Worm (Caenorhabditis elegans) whole organism, L1 larva: ENCODE results near the gene mpst-7.

Experiments used
- C04F5.9 ChIP-seq: sonication (generic microtip); optimal IDR thresholded peaks from 2 replicates; lab custom pipeline; 2016; ENCODE audit warnings: missing genetic modification characterization, missing compliant biosample characterization
- C34B4.2 ChIP-seq: sonication (generic microtip); optimal IDR thresholded peaks from 2 replicates; lab custom pipeline; 2017; ENCODE audit warnings: mild to moderate bottlenecking, missing genetic modification characterization, missing compliant biosample characterization
- F16B12.6 ChIP-seq: fragments of 150-350 bp; optimal IDR thresholded peaks from 2 replicates; lab custom pipeline; 2014; ENCODE audit warnings: missing biosample characterization, missing genetic modification characterization
- Y116A8C.19 ChIP-seq: sonication (generic microtip); optimal IDR thresholded peaks from 2 replicates; lab custom pipeline; 2016; ENCODE audit warnings: missing compliant biosample characterization, missing genetic modification characterization, borderline replicate concordance
- aha-1 ChIP-seq: fragments of 150-350 bp; optimal IDR thresholded peaks from 2 replicates; lab custom pipeline; 2014; ENCODE audit warnings: missing biosample characterization, missing genetic modification characterization
- ama-1 ChIP-seq: fragments of 150-350 bp; optimal IDR thresholded peaks from 2 replicates; lab custom pipeline; 2014
- blmp-1 ChIP-seq: fragments of 150-350 bp; optimal IDR thresholded peaks from 2 replicates; lab custom pipeline; 2014; ENCODE audit warnings: missing biosample characterization, missing genetic modification characterization
- ceh-63 ChIP-seq: fragments of 200-800 bp; sonication (Bioruptor generic); optimal IDR thresholded peaks from 2 replicates; lab custom pipeline; 2018; ENCODE audit warnings: mild to moderate bottlenecking, missing genetic modification characterization, missing compliant biosample characterization
- ceh-88 ChIP-seq: fragments of 200-800 bp; sonication (Bioruptor generic); IDR thresholded peaks from 2 replicates; pipeline ENCODE4 v1.3.6; 2022; ENCODE audit warnings: missing genetic modification characterization, missing compliant biosample characterization
- ces-1 ChIP-seq: fragments of 150-350 bp; optimal IDR thresholded peaks from 2 replicates; lab custom pipeline; 2014; ENCODE audit warnings: missing biosample characterization, missing genetic modification reagents, missing genetic modification characterization
- dpl-1 ChIP-seq, 3 experiments: fragments of 150-350 bp in 2 of 3; sonication (generic microtip) in 1 of 3; optimal IDR thresholded peaks; 2 replicates each; lab custom pipeline; 2014 to 2017; ENCODE audit warnings: missing biosample characterization in 3 of 3, missing genetic modification characterization in 3 of 3, missing genetic modification reagents in 3 of 3
- dsc-1 ChIP-seq: sonication (generic microtip); optimal IDR thresholded peaks from 2 replicates; lab custom pipeline; 2016; ENCODE audit warnings: mild to moderate bottlenecking, missing genetic modification characterization, missing compliant biosample characterization
- efl-1 ChIP-seq, 4 experiments: fragments of 150-350 bp; optimal IDR thresholded peaks in 3 of 4; peaks in 1 of 4; 1 replicate in 1 of 4; 2 replicates in 3 of 4; lab custom pipeline; 2014; ENCODE audit warnings: missing biosample characterization in 2 of 4, missing genetic modification characterization in 2 of 4, missing genetic modification reagents in 2 of 4
- egl-13 ChIP-seq: sonication (generic microtip); optimal IDR thresholded peaks from 2 replicates; lab custom pipeline; 2016; ENCODE audit warnings: missing genotype, missing genetic modification reagents, missing genetic modification characterization, missing compliant biosample characterization
- egl-27 ChIP-seq, 2 experiments: fragments of 150-350 bp in 1 of 2; sonication (generic microtip); optimal IDR thresholded peaks; 3 replicates each; lab custom pipeline; 2017 to 2018; ENCODE audit warnings: missing biosample characterization in 2 of 2, missing genetic modification characterization in 2 of 2, missing genetic modification reagents in 2 of 2
- elt-3 ChIP-seq, 6 experiments: fragments of 150-350 bp in 1 of 6; sonication (generic microtip); optimal IDR thresholded peaks; 2 replicates each; lab custom pipeline; 2017 to 2018; ENCODE audit warnings: missing biosample characterization in 6 of 6, missing genetic modification characterization in 6 of 6, inconsistent platforms in 1 of 6
- ets-5 ChIP-seq: fragments of 200-800 bp; sonication (Bioruptor generic); IDR thresholded peaks from 2 replicates; pipeline ENCODE4 v1.3.6; 2022; ENCODE audit warnings: missing genetic modification characterization, missing compliant biosample characterization
- fkh-4 ChIP-seq: sonication (generic microtip); optimal IDR thresholded peaks from 2 replicates; lab custom pipeline; 2016; ENCODE audit warnings: missing compliant biosample characterization, missing genetic modification characterization, borderline replicate concordance
- fkh-8 ChIP-seq: sonication (generic microtip); optimal IDR thresholded peaks from 2 replicates; lab custom pipeline; 2016; ENCODE audit warnings: mild to moderate bottlenecking, missing genetic modification characterization, missing compliant biosample characterization
- grh-1 ChIP-seq: fragments of 200-800 bp; sonication (Bioruptor generic); IDR thresholded peaks from 2 replicates; pipeline ENCODE4 v1.3.6; 2022; ENCODE audit warnings: missing genetic modification reagents, missing genetic modification characterization, missing compliant biosample characterization
- hlh-17 ChIP-seq: fragments of 200-800 bp; sonication (Bioruptor generic); optimal IDR thresholded peaks from 2 replicates; lab custom pipeline; 2018; ENCODE audit warnings: missing genetic modification characterization, mild to moderate bottlenecking, missing compliant biosample characterization, moderate library complexity, borderline replicate concordance
- hlh-4 ChIP-seq: sonication (generic microtip); optimal IDR thresholded peaks from 2 replicates; lab custom pipeline; 2016; ENCODE audit warnings: mild to moderate bottlenecking, missing genetic modification characterization, missing compliant biosample characterization
- irx-1 ChIP-seq: sonication (generic microtip); optimal IDR thresholded peaks from 2 replicates; lab custom pipeline; 2016; ENCODE audit warnings: missing genetic modification characterization, missing compliant biosample characterization
- lin-15B ChIP-seq: fragments of 150-350 bp; sonication (generic microtip); optimal IDR thresholded peaks from 3 replicates; lab custom pipeline; 2014; ENCODE audit warnings: missing biosample characterization, missing genetic modification characterization
- lin-39 ChIP-seq: fragments of 150-350 bp; optimal IDR thresholded peaks from 2 replicates; lab custom pipeline; 2014; ENCODE audit warnings: missing biosample characterization, missing genetic modification reagents, missing genetic modification characterization
- mdl-1 ChIP-seq, 2 experiments: fragments of 150-350 bp; optimal IDR thresholded peaks; 2 replicates each; lab custom pipeline; 2014 to 2017; ENCODE audit warnings: missing biosample characterization in 2 of 2, missing genetic modification characterization in 2 of 2, inconsistent platforms in 1 of 2
- mef-2 ChIP-seq: fragments of 150-350 bp; optimal IDR thresholded peaks from 2 replicates; lab custom pipeline; 2014; ENCODE audit warnings: missing biosample characterization, missing genetic modification characterization
- nhr-11 ChIP-seq: fragments of 150-350 bp; optimal IDR thresholded peaks from 2 replicates; lab custom pipeline; 2014; ENCODE audit warnings: missing biosample characterization, missing genetic modification characterization
- nhr-19 ChIP-seq: fragments of 200-800 bp; sonication (Bioruptor generic); conservative IDR thresholded peaks from 2 replicates; pipeline ENCODE4 v1.3.6; 2022; ENCODE audit warnings: missing genetic modification characterization, missing compliant biosample characterization
- nhr-237 ChIP-seq: fragments of 150-350 bp; optimal IDR thresholded peaks from 2 replicates; lab custom pipeline; 2014; ENCODE audit warnings: missing biosample characterization, missing genetic modification characterization
- nhr-28 ChIP-seq: fragments of 150-350 bp; optimal IDR thresholded peaks from 2 replicates; lab custom pipeline; 2014; ENCODE audit warnings: missing biosample characterization, missing genetic modification characterization
- nhr-47 ChIP-seq: sonication (generic microtip); optimal IDR thresholded peaks from 2 replicates; lab custom pipeline; 2016; ENCODE audit warnings: mild to moderate bottlenecking, missing genetic modification characterization, moderate library complexity, missing compliant biosample characterization
- nhr-71 ChIP-seq: sonication (generic microtip); optimal IDR thresholded peaks from 2 replicates; lab custom pipeline; 2016; ENCODE audit warnings: mild to moderate bottlenecking, missing genetic modification characterization, moderate library complexity, missing compliant biosample characterization
- nhr-77 ChIP-seq: fragments of 150-350 bp; optimal IDR thresholded peaks from 2 replicates; lab custom pipeline; 2014; ENCODE audit warnings: missing biosample characterization, missing genetic modification characterization
- nhr-85 ChIP-seq: sonication (generic microtip); peaks from one replicate; lab custom pipeline; 2016; ENCODE audit warnings: missing genetic modification characterization, inconsistent platforms, missing compliant biosample characterization
- pag-3 ChIP-seq: sonication (generic microtip); optimal IDR thresholded peaks from 2 replicates; lab custom pipeline; 2017; ENCODE audit warnings: missing genetic modification characterization, mild to moderate bottlenecking, missing compliant biosample characterization, antibody characterized with exemption, borderline replicate concordance; ENCODE audit not compliant: insufficient read depth
- rnt-1 ChIP-seq: sonication (generic microtip); optimal IDR thresholded peaks from 2 replicates; lab custom pipeline; 2016; ENCODE audit warnings: mild to moderate bottlenecking, missing genetic modification characterization, moderate library complexity, missing compliant biosample characterization
- sptf-1 ChIP-seq: fragments of 150-350 bp; optimal IDR thresholded peaks from 2 replicates; lab custom pipeline; 2014; ENCODE audit warnings: missing biosample characterization, missing genetic modification characterization
- sup-37 ChIP-seq: fragments of 200-800 bp; sonication (Bioruptor generic); optimal IDR thresholded peaks from 2 replicates; lab custom pipeline; 2018; ENCODE audit warnings: mild to moderate bottlenecking, missing genetic modification characterization, missing compliant biosample characterization
- swsn-7 ChIP-seq: sonication (generic microtip); optimal IDR thresholded peaks from 2 replicates; lab custom pipeline; 2016; ENCODE audit warnings: missing genetic modification characterization, missing compliant biosample characterization
- tbx-2 ChIP-seq: sonication (generic microtip); optimal IDR thresholded peaks from 2 replicates; lab custom pipeline; 2016; ENCODE audit warnings: missing genetic modification characterization, missing compliant biosample characterization
- unc-130 ChIP-seq: fragments of 150-350 bp; optimal IDR thresholded peaks from 2 replicates; lab custom pipeline; 2017; ENCODE audit warnings: missing biosample characterization, missing genetic modification characterization, inconsistent platforms
- unc-30 ChIP-seq: sonication (generic microtip); optimal IDR thresholded peaks from 2 replicates; lab custom pipeline; 2017; ENCODE audit warnings: missing biosample characterization, missing genetic modification characterization
- unc-86 ChIP-seq: sonication (generic microtip); optimal IDR thresholded peaks from 2 replicates; lab custom pipeline; 2016; ENCODE audit warnings: missing genetic modification characterization, missing compliant biosample characterization
- unc-98 ChIP-seq: fragments of 200-800 bp; sonication (Bioruptor generic); IDR thresholded peaks from 2 replicates; pipeline ENCODE4 v1.3.6; 2022; ENCODE audit warnings: missing genetic modification characterization, missing compliant biosample characterization
- vab-15 ChIP-seq: sonication (generic microtip); optimal IDR thresholded peaks from 2 replicates; lab custom pipeline; 2017; ENCODE audit warnings: missing genotype, mild to moderate bottlenecking, missing genetic modification characterization, missing compliant biosample characterization
- xbp-1 ChIP-seq: sonication (generic microtip); optimal IDR thresholded peaks from 2 replicates; lab custom pipeline; 2016; ENCODE audit warnings: missing genetic modification characterization, missing compliant biosample characterization
- zag-1 ChIP-seq: fragments of 150-350 bp; optimal IDR thresholded peaks from 2 replicates; lab custom pipeline; 2014; ENCODE audit warnings: missing biosample characterization, missing genetic modification characterization
- ztf-11 ChIP-seq, 2 experiments: sonication (generic microtip); optimal IDR thresholded peaks; 2 replicates each; lab custom pipeline; 2016 to 2017; ENCODE audit warnings: missing genetic modification characterization in 2 of 2, missing biosample characterization in 1 of 2, missing compliant biosample characterization in 1 of 2
- ztf-4 ChIP-seq: fragments of 150-350 bp; optimal IDR thresholded peaks from 2 replicates; lab custom pipeline; 2014; ENCODE audit warnings: missing biosample characterization, missing genetic modification characterization

Gene mpst-7

ce11 chrV:12952287-12952686 lies 8.6 kb downstream of the mpst-7 start, which contains the start of gene pqn-68 (continued):
- TF ChIP-seq hlh-4: no peak
- TF ChIP-seq ztf-4 (tag; lab: Kevin White, UChicago): no peak
- TF ChIP-seq C34B4.2: no peak
- peak; percentile 30 for TF ChIP-seq nhr-71
- peak; percentile 28 for TF ChIP-seq blmp-1 (tag; lab: Kevin White, UChicago)

- TF ChIP-seq tbx-2: peak; percentile 14
- no peak for TF ChIP-seq grh-1 (GFP tag; lab: Robert Waterston, UW)
- no peak for TF ChIP-seq ceh-88
- no peak for TF ChIP-seq nhr-11 (tag; lab: Kevin White, UChicago)
- no peak for TF ChIP-seq Y116A8C.19 (tag; lab: Kevin White, UChicago)
- TF ChIP-seq ztf-4 (tag; lab: Kevin White, UChicago): no peak
- no peak for TF ChIP-seq ztf-11 (tag; optimal IDR thresholded peaks at IDR 0.05; lab: Kevin White, UChicago)
- no peak for TF ChIP-seq zag-1 (tag; lab: Kevin White, UChicago)
- TF ChIP-seq ama-1 (lab: Kevin White, UChicago): no peak
- TF ChIP-seq fkh-4 (tag; lab: Kevin White, UChicago): no peak
- no peak for TF ChIP-seq unc-30 (tag; lab: Kevin White, UChicago)
- TF ChIP-seq ets-5 (GFP tag; lab: Robert Waterston, UW): no peak
- peak; percentile 27 for TF ChIP-seq rnt-1 (tag; lab: Kevin White, UChicago)
- TF ChIP-seq pag-3: no peak
- no peak for TF ChIP-seq unc-98 (GFP tag; lab: Robert Waterston, UW)
- no peak for TF ChIP-seq egl-27 (tag; optimal IDR thresholded peaks at IDR 0.05; lab: Kevin White, UChicago)
- TF ChIP-seq lin-15B: peak; percentile 12
- TF ChIP-seq egl-13 (tag; lab: Kevin White, UChicago): no peak
- no peak for TF ChIP-seq C04F5.9 (tag; lab: Kevin White, UChicago)
- no peak for TF ChIP-seq dsc-1 (tag; lab: Kevin White, UChicago)
- TF ChIP-seq hlh-17 (GFP tag; lab: Kevin White, UChicago): no peak
- TF ChIP-seq dpl-1 (GFP tag; optimal IDR thresholded peaks at IDR 0.05; lab: Kevin White, UChicago): peak in 2 of 3 experiments; percentile 43 to 62
- peak; percentile 19 for TF ChIP-seq swsn-7
- TF ChIP-seq nhr-85 (tag; lab: Kevin White, UChicago): no peak
- no peak for TF ChIP-seq mef-2
- peak; percentile 27; the same call in 1 of the 2 replicates for TF ChIP-seq nhr-19 (GFP tag; lab: Robert Waterston, UW)
- TF ChIP-seq nhr-237 (tag; lab: Kevin White, UChicago): no peak
- TF ChIP-seq nhr-77 (tag; lab: Kevin White, UChicago): peak; percentile 30
- TF ChIP-seq elt-3 (tag; optimal IDR thresholded peaks at IDR 0.05; lab: Kevin White, UChicago): peak in 1 of 6 experiments; percentile 6
- peak; percentile 36 for TF ChIP-seq xbp-1 (tag; lab: Kevin White, UChicago)
- no peak for TF ChIP-seq vab-15
- TF ChIP-seq nhr-47 (tag; lab: Kevin White, UChicago): peak; percentile 24
- TF ChIP-seq unc-86: no peak
- no peak for TF ChIP-seq ceh-63 (GFP tag; lab: Kevin White, UChicago)
- peak; percentile 7 for TF ChIP-seq F16B12.6 (tag; lab: Kevin White, UChicago)
- no peak for TF ChIP-seq lin-39
- TF ChIP-seq sup-37 (GFP tag; lab: Kevin White, UChicago): no peak
- no peak for TF ChIP-seq unc-130 (tag; lab: Kevin White, UChicago)
- TF ChIP-seq nhr-28 (tag; lab: Kevin White, UChicago): no peak
- TF ChIP-seq aha-1: no peak
- peak; percentile 58 to 65 for TF ChIP-seq efl-1 (optimal IDR thresholded peaks at IDR 0.05; lab: Kevin White, UChicago)
- TF ChIP-seq efl-1 (GFP tag; optimal IDR thresholded peaks at IDR 0.05 in 1 of 2; lab: Kevin White, UChicago): peak in 1 of 2 experiments; percentile 28
- no peak for TF ChIP-seq sptf-1 (tag; lab: Kevin White, UChicago)
- TF ChIP-seq irx-1 (tag; lab: Kevin White, UChicago): no peak
- no peak for TF ChIP-seq ces-1 (GFP tag; lab: Kevin White, UChicago)
- TF ChIP-seq mdl-1 (tag; optimal IDR thresholded peaks at IDR 0.05; lab: Kevin White, UChicago): no peak
- no peak for TF ChIP-seq fkh-8 (tag; lab: Kevin White, UChicago)
- TF ChIP-seq C34B4.2: no peak
Measured at ce11 chrV:12950812-12951528, 10.0 kb downstream of the mpst-7 start, which contains the start of the genes T16G1.9 and T16G1.18. Gene T16G1.9 (minus strand): TSS chrV:12950862. Gene T16G1.18 (plus strand): TSS chrV:12951304.
